Worm (Caenorhabditis elegans) whole organism, L3 larva: ENCODE data around the gene K08F8.7.

Source experiments
- R02D3.7 ChIP-seq: fragments of 150-350 bp; optimal IDR thresholded peaks from 2 replicates; lab custom pipeline; 2014; ENCODE audit warnings: missing biosample characterization, missing genetic modification characterization
- ZK546.5 ChIP-seq: sonication (generic microtip); optimal IDR thresholded peaks from 2 replicates; lab custom pipeline; 2017; ENCODE audit warnings: missing biosample characterization, missing genetic modification characterization
- aly-2 ChIP-seq: fragments of 150-350 bp; optimal IDR thresholded peaks from 2 replicates; lab custom pipeline; 2014; ENCODE audit warnings: missing biosample characterization, missing genetic modification characterization
- ama-1 ChIP-seq: fragments of 150-350 bp; optimal IDR thresholded peaks from 2 replicates; lab custom pipeline; 2018
- ceh-16 ChIP-seq: sonication (generic microtip); optimal IDR thresholded peaks from 2 replicates; lab custom pipeline; 2017; ENCODE audit warnings: missing biosample characterization, missing genetic modification characterization
- ceh-28 ChIP-seq: fragments of 150-350 bp; optimal IDR thresholded peaks from 2 replicates; lab custom pipeline; 2014; ENCODE audit warnings: missing biosample characterization, missing genetic modification reagents, missing genetic modification characterization
- ceh-82 ChIP-seq: fragments of 150-350 bp; optimal IDR thresholded peaks from 2 replicates; lab custom pipeline; 2014; ENCODE audit warnings: missing biosample characterization, missing genetic modification characterization
- ceh-9 ChIP-seq: sonication (generic microtip); optimal IDR thresholded peaks from 2 replicates; lab custom pipeline; 2018; ENCODE audit warnings: missing biosample characterization, missing genetic modification characterization
- daf-12 ChIP-seq: fragments of 150-350 bp; optimal IDR thresholded peaks from 2 replicates; lab custom pipeline; 2014; ENCODE audit warnings: missing biosample characterization, missing genetic modification reagents, missing genetic modification characterization
- egl-27 ChIP-seq: sonication (generic microtip); optimal IDR thresholded peaks from 4 replicates; lab custom pipeline; 2017; ENCODE audit warnings: missing biosample characterization, missing genetic modification reagents, missing genetic modification characterization
- egl-5 ChIP-seq: fragments of 150-350 bp; optimal IDR thresholded peaks from 2 replicates; lab custom pipeline; 2017; ENCODE audit warnings: missing biosample characterization, missing genetic modification reagents, missing genetic modification characterization, inconsistent platforms
- elt-1 ChIP-seq: fragments of 150-350 bp; optimal IDR thresholded peaks from 2 replicates; lab custom pipeline; 2014; ENCODE audit warnings: missing biosample characterization, missing genetic modification characterization
- elt-2 ChIP-seq: sonication (generic microtip); optimal IDR thresholded peaks from 2 replicates; lab custom pipeline; 2016; ENCODE audit warnings: missing genetic modification reagents, mild to moderate bottlenecking, missing genetic modification characterization, missing compliant biosample characterization
- elt-3 ChIP-seq, 3 experiments: fragments of 150-350 bp in 1 of 3; sonication (generic microtip) in 2 of 3; optimal IDR thresholded peaks; 2 replicates in 2 of 3; 4 replicates in 1 of 3; lab custom pipeline; 2014 to 2017; ENCODE audit warnings: missing biosample characterization in 3 of 3, missing genetic modification characterization in 3 of 3
- eor-1 ChIP-seq, 2 experiments: fragments of 150-350 bp; optimal IDR thresholded peaks; 2 replicates each; lab custom pipeline; 2014 to 2018; ENCODE audit warnings: missing biosample characterization in 2 of 2, missing genetic modification characterization in 2 of 2
- fkh-10 ChIP-seq: sonication (generic microtip); optimal IDR thresholded peaks from 2 replicates; lab custom pipeline; 2017; ENCODE audit warnings: missing biosample characterization, missing genetic modification reagents, missing genetic modification characterization
- fkh-2 ChIP-seq: fragments of 150-350 bp; optimal IDR thresholded peaks from 2 replicates; lab custom pipeline; 2014; ENCODE audit warnings: missing biosample characterization, missing genetic modification reagents, missing genetic modification characterization
- fos-1 ChIP-seq: fragments of 150-350 bp; optimal IDR thresholded peaks from 2 replicates; lab custom pipeline; 2014; ENCODE audit warnings: missing biosample characterization, missing genetic modification characterization
- hmg-11 ChIP-seq: sonication (generic microtip); optimal IDR thresholded peaks from 2 replicates; lab custom pipeline; 2016; ENCODE audit warnings: missing genetic modification characterization, missing compliant biosample characterization
- jun-1 ChIP-seq: fragments of 150-350 bp; optimal IDR thresholded peaks from 2 replicates; lab custom pipeline; 2014; ENCODE audit warnings: missing biosample characterization, missing genetic modification reagents, missing genetic modification characterization
- lin-15B ChIP-seq: fragments of 150-350 bp; optimal IDR thresholded peaks from 2 replicates; lab custom pipeline; 2014; ENCODE audit warnings: missing biosample characterization, missing genetic modification characterization
- lin-39 ChIP-seq: fragments of 150-350 bp; optimal IDR thresholded peaks from 2 replicates; lab custom pipeline; 2018; ENCODE audit warnings: missing biosample characterization, missing genetic modification reagents, missing genetic modification characterization
- lsy-12 ChIP-seq: sonication (generic microtip); optimal IDR thresholded peaks from 2 replicates; lab custom pipeline; 2016; ENCODE audit warnings: mild to moderate bottlenecking, missing genetic modification characterization, missing compliant biosample characterization
- mdl-1 ChIP-seq: fragments of 150-350 bp; optimal IDR thresholded peaks from 2 replicates; lab custom pipeline; 2014; ENCODE audit warnings: missing biosample characterization, missing genetic modification characterization
- mml-1 ChIP-seq: fragments of 150-350 bp; sonication (generic microtip); optimal IDR thresholded peaks from 3 replicates; lab custom pipeline; 2014; ENCODE audit warnings: missing biosample characterization, missing genetic modification characterization
- nfya-1 ChIP-seq: sonication (generic microtip); optimal IDR thresholded peaks from 2 replicates; lab custom pipeline; 2017; ENCODE audit warnings: missing genetic modification characterization, mild to moderate bottlenecking, missing compliant biosample characterization, antibody characterized with exemption, moderate library complexity; ENCODE audit not compliant: insufficient read depth
- nhr-11 ChIP-seq: fragments of 150-350 bp; optimal IDR thresholded peaks from 2 replicates; lab custom pipeline; 2014; ENCODE audit warnings: missing biosample characterization, missing genetic modification characterization
- nhr-12 ChIP-seq: fragments of 150-350 bp; optimal IDR thresholded peaks from 2 replicates; lab custom pipeline; 2014; ENCODE audit warnings: missing biosample characterization, missing genetic modification characterization
- nhr-23 ChIP-seq: fragments of 150-350 bp; optimal IDR thresholded peaks from 2 replicates; lab custom pipeline; 2014; ENCODE audit warnings: missing biosample characterization, missing genetic modification reagents, missing genetic modification characterization
- nhr-237 ChIP-seq: fragments of 150-350 bp; optimal IDR thresholded peaks from 2 replicates; lab custom pipeline; 2014; ENCODE audit warnings: missing biosample characterization, missing genetic modification characterization
- nhr-25 ChIP-seq: sonication (generic microtip); optimal IDR thresholded peaks from 2 replicates; lab custom pipeline; 2017; ENCODE audit warnings: missing biosample characterization, missing genetic modification characterization
- nhr-28 ChIP-seq: fragments of 150-350 bp; optimal IDR thresholded peaks from 2 replicates; lab custom pipeline; 2014; ENCODE audit warnings: missing biosample characterization, missing genetic modification characterization
- nhr-43 ChIP-seq: sonication (generic microtip); optimal IDR thresholded peaks from 2 replicates; lab custom pipeline; 2016; ENCODE audit warnings: mild to moderate bottlenecking, missing genetic modification characterization, missing compliant biosample characterization; ENCODE audit not compliant: poor library complexity, severe bottlenecking
- nhr-67 ChIP-seq: fragments of 150-350 bp; optimal IDR thresholded peaks from 2 replicates; lab custom pipeline; 2014; ENCODE audit warnings: missing biosample characterization, missing genetic modification characterization
- nhr-76 ChIP-seq: fragments of 150-350 bp; sonication (generic microtip); optimal IDR thresholded peaks from 5 replicates; lab custom pipeline; 2014; ENCODE audit warnings: missing biosample characterization, missing genetic modification characterization
- nhr-77 ChIP-seq: fragments of 150-350 bp; optimal IDR thresholded peaks from 2 replicates; lab custom pipeline; 2014; ENCODE audit warnings: missing biosample characterization, missing genetic modification characterization
- pha-4 ChIP-seq: fragments of 150-350 bp; optimal IDR thresholded peaks from 2 replicates; lab custom pipeline; 2014; ENCODE audit warnings: missing biosample characterization, missing genetic modification reagents, missing genetic modification characterization
- pqm-1 ChIP-seq: fragments of 150-350 bp; optimal IDR thresholded peaks from 2 replicates; lab custom pipeline; 2017; ENCODE audit warnings: missing biosample characterization, missing genetic modification characterization, inconsistent platforms
- sea-2 ChIP-seq: fragments of 150-350 bp; sonication (generic microtip); optimal IDR thresholded peaks from 4 replicates; lab custom pipeline; 2014; ENCODE audit warnings: missing biosample characterization, missing genetic modification reagents, missing genetic modification characterization
- skn-1 ChIP-seq: fragments of 150-350 bp; optimal IDR thresholded peaks from 2 replicates; lab custom pipeline; 2014; ENCODE audit warnings: missing biosample characterization, missing genetic modification characterization
- snpc-4 ChIP-seq: fragments of 150-350 bp; optimal IDR thresholded peaks from 2 replicates; lab custom pipeline; 2014; ENCODE audit warnings: missing biosample characterization, missing genetic modification characterization
- tbx-2 ChIP-seq: sonication (generic microtip); optimal IDR thresholded peaks from 2 replicates; lab custom pipeline; 2016; ENCODE audit warnings: mild to moderate bottlenecking, missing genetic modification characterization, missing compliant biosample characterization
- unc-39 ChIP-seq: sonication (generic microtip); optimal IDR thresholded peaks from 4 replicates; lab custom pipeline; 2017; ENCODE audit warnings: missing biosample characterization, missing genetic modification characterization
- unc-62 ChIP-seq: fragments of 150-350 bp; sonication (generic microtip); optimal IDR thresholded peaks from 4 replicates; lab custom pipeline; 2014; ENCODE audit warnings: missing biosample characterization, missing genetic modification reagents, missing genetic modification characterization
- zag-1 ChIP-seq: fragments of 150-350 bp; optimal IDR thresholded peaks from 2 replicates; lab custom pipeline; 2014; ENCODE audit warnings: missing biosample characterization, missing genetic modification characterization
- ztf-11 ChIP-seq: fragments of 150-350 bp; optimal IDR thresholded peaks from 2 replicates; lab custom pipeline; 2014; ENCODE audit warnings: missing biosample characterization, missing genetic modification characterization
- ztf-4 ChIP-seq: fragments of 150-350 bp; optimal IDR thresholded peaks from 2 replicates; lab custom pipeline; 2014; ENCODE audit warnings: missing biosample characterization, missing genetic modification characterization

The K08F8.7 gene

DNA sequence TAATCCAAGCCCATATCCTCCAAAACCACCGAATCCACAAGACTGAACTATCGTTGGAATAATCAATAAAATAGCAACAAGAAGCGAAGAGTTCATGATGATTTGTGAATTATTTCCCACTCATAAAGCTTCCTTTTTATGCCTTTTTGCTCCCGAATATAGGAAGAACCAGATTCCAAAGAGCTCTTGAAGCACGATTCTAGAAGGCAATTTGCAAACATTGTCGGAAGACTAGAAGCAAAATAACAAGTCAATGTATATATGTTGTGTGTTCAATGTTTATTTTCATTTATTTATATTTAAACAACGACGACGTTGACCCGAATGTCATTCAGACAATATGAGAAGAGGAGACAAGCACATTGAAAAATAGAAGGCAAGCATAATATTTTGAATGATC is 37.5 kb upstream of the K08F8.7 start, which contains the start of gene idpa-2:
TSS of gene idpa-2 (minus strand) at position 101 of the 400 bp plus-strand sequence.
- TF ChIP-seq daf-12 (tag; lab: Kevin White, UChicago) (no peak), nhr-237 (tag; lab: Kevin White, UChicago) (no peak), elt-2 (tag; lab: Kevin White, UChicago) (no peak), eor-1 (tag; optimal IDR thresholded peaks at IDR 0.05; lab: Kevin White, UChicago) (no peak), sea-2 (GFP tag; lab: Kevin White, UChicago) (no peak), elt-1 (tag; lab: Kevin White, UChicago) (no peak), nfya-1 (tag; lab: Kevin White, UChicago) (no peak), R02D3.7 (tag; lab: Kevin White, UChicago) (no peak), fkh-10 (GFP tag; lab: Kevin White, UChicago) (no peak), egl-27 (tag; lab: Kevin White, UChicago) (no peak), nhr-67 (tag; lab: Kevin White, UChicago) (no peak), nhr-77 (no peak), hmg-11 (tag; lab: Kevin White, UChicago) (no peak), nhr-28 (tag; lab: Kevin White, UChicago) (no peak), ceh-82 (tag; lab: Kevin White, UChicago) (no peak), nhr-25 (tag; lab: Kevin White, UChicago) (no peak)

DNA sequence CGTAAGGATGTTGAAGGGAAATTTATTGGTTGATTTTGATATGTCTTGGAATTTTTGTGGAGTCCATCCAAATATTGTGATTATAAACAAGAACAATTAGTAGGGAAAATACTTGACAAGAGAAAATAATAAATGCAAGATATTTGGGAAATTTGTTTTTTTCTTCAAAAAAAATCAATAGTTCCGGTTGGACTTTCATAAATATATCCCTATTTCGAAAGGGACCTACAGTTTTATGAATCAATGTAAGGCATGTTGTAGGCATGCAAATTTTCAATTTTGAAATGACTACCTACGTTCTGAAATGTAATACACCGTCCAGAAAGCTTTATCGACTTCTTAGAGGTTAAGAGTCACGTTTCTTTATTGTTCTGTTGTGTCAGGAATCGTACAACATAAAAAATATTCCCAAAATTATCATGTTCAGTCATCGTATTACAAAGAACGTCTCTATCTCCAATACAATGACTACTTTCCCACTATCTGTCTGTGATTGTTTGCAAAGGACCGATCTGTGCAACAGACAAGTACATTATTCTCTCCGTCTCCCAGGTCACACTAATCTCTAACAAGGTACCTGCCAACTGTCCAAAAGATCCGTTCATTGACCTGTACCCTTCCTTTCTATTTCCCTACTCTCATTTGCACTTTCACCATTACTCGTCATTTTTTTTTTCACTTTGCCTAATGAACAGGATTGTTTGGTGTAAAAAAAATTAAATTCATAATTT is 34.8 kb upstream of the K08F8.7 start, which contains the start of gene F07H5.13:
TSS of gene F07H5.13 (plus strand) at position 730 of the 731 bp plus-strand sequence.
- no peak for TF ChIP-seq ztf-11 (tag; lab: Kevin White, UChicago)
- no peak for TF ChIP-seq fkh-2 (tag; lab: Kevin White, UChicago)
- peak; percentile 17 for TF ChIP-seq nhr-23 (tag; lab: Kevin White, UChicago)
- TF ChIP-seq R02D3.7 (tag; lab: Kevin White, UChicago), result no peak
- TF ChIP-seq ceh-16 (tag; lab: Kevin White, UChicago), result no peak
- peak; percentile 30 for TF ChIP-seq pha-4 (tag; lab: Kevin White, UChicago)
- no peak for TF ChIP-seq nhr-12
- TF ChIP-seq lin-15B, result no peak
- peak; percentile 70 for TF ChIP-seq lsy-12 (tag; lab: Kevin White, UChicago)
- TF ChIP-seq ceh-28 (tag; lab: Kevin White, UChicago), result no peak
- no peak for TF ChIP-seq mml-1 (tag; lab: Kevin White, UChicago)
- TF ChIP-seq skn-1 (tag; lab: Kevin White, UChicago), result no peak
- TF ChIP-seq nhr-237 (tag; lab: Kevin White, UChicago), result no peak
- TF ChIP-seq ama-1 (lab: Kevin White, UChicago), result peak; percentile 94
- no peak for TF ChIP-seq egl-5 (tag; lab: Kevin White, UChicago)
- TF ChIP-seq jun-1 (tag; lab: Kevin White, UChicago), result no peak
- no peak for TF ChIP-seq daf-12 (tag; lab: Kevin White, UChicago)
- no peak for TF ChIP-seq hmg-11 (tag; lab: Kevin White, UChicago)
- peak; percentile 17 for TF ChIP-seq nhr-77
- TF ChIP-seq nfya-1 (tag; lab: Kevin White, UChicago), result no peak
- TF ChIP-seq unc-39 (tag; lab: Kevin White, UChicago), result no peak
- TF ChIP-seq snpc-4 (tag; lab: Kevin White, UChicago), result no peak
- no peak for TF ChIP-seq pqm-1
- no peak for TF ChIP-seq zag-1 (tag; lab: Kevin White, UChicago)
- peak; percentile 48 for TF ChIP-seq elt-2 (tag; lab: Kevin White, UChicago)
- TF ChIP-seq fkh-10 (GFP tag; lab: Kevin White, UChicago), result no peak
- TF ChIP-seq mdl-1 (tag; lab: Kevin White, UChicago), result no peak
- TF ChIP-seq sea-2 (GFP tag; lab: Kevin White, UChicago), result no peak
- no peak for TF ChIP-seq unc-62 (GFP tag; lab: Kevin White, UChicago)
- TF ChIP-seq elt-1 (tag; lab: Kevin White, UChicago), result peak; percentile 2
- no peak for TF ChIP-seq egl-27 (tag; lab: Kevin White, UChicago)
- TF ChIP-seq ZK546.5 (tag; lab: Kevin White, UChicago), result no peak
- no peak for TF ChIP-seq nhr-67 (tag; lab: Kevin White, UChicago)
- peak; percentile 58 for TF ChIP-seq nhr-25 (tag; lab: Kevin White, UChicago)
- no peak for TF ChIP-seq ceh-82 (tag; lab: Kevin White, UChicago)
- no peak for TF ChIP-seq eor-1 (tag; optimal IDR thresholded peaks at IDR 0.05; lab: Kevin White, UChicago)
- no peak for TF ChIP-seq nhr-11 (tag; lab: Kevin White, UChicago)
- TF ChIP-seq nhr-28 (tag; lab: Kevin White, UChicago), result no peak
- TF ChIP-seq elt-3 (tag; optimal IDR thresholded peaks at IDR 0.05; lab: Kevin White, UChicago), result no peak
- no peak for TF ChIP-seq ceh-9 (tag; lab: Kevin White, UChicago)
- TF ChIP-seq nhr-76, result no peak
- peak; percentile 71 for TF ChIP-seq ztf-4
- peak; percentile 52 for TF ChIP-seq tbx-2 (tag; lab: Kevin White, UChicago)
- TF ChIP-seq lin-39 (tag; lab: Kevin White, UChicago), result no peak
- peak; percentile 87 for TF ChIP-seq nhr-43 (tag; lab: Kevin White, UChicago)
- TF ChIP-seq fos-1 (tag; lab: Kevin White, UChicago), result no peak
- no peak for TF ChIP-seq aly-2 (tag; lab: Kevin White, UChicago)
- TF ChIP-seq, all 47 proteins: peak for 11
